Worm (Caenorhabditis elegans) whole organism, midembryonic: Measurements from ENCODE around the gene try-9.

Source experiments
- cog-1 ChIP-seq: sonication (generic microtip); optimal IDR thresholded peaks from 2 replicates; lab custom pipeline; 2016; ENCODE audit warnings: missing genetic modification characterization, missing compliant biosample characterization
- flt-1 ChIP-seq: fragments of 200-800 bp; sonication (Bioruptor generic); IDR thresholded peaks from 2 replicates; pipeline ENCODE4 v1.3.6; 2022; ENCODE audit warnings: missing genetic modification characterization, missing compliant biosample characterization
- klf-2 ChIP-seq: fragments of 200-800 bp; sonication (Bioruptor generic); conservative IDR thresholded peaks from 2 replicates; pipeline ENCODE4 v1.3.6; 2022; ENCODE audit warnings: missing genetic modification reagents, missing genetic modification characterization, missing compliant biosample characterization
- med-1 ChIP-seq: sonication (generic microtip); optimal IDR thresholded peaks from 2 replicates; lab custom pipeline; 2017; ENCODE audit warnings: missing genetic modification characterization, mild to moderate bottlenecking, missing compliant biosample characterization, antibody characterized with exemption, missing genetic modification reagents; ENCODE audit not compliant: insufficient read depth
- ref-1 ChIP-seq: fragments of 200-800 bp; sonication (Bioruptor generic); conservative IDR thresholded peaks from 2 replicates; pipeline ENCODE4 v1.3.6; 2022; ENCODE audit warnings: missing genetic modification reagents, missing genetic modification characterization, missing compliant biosample characterization

ce11 chrII:4369715-4370114, 1.7 kb downstream of the try-9 start:
- TF ChIP-seq ref-1 (no peak), flt-1 (GFP tag; lab: Robert Waterston, UW) (no peak), med-1 (GFP tag; lab: Kevin White, UChicago) (no peak), cog-1 (tag; lab: Kevin White, UChicago) (no peak), klf-2 (GFP tag; lab: Robert Waterston, UW) (no peak)
